Worm (Caenorhabditis elegans): ENCODE measurements around the gene ZK1321.4.

The ZK1321.4 gene

ce11 chrII:9774653-9775052 is 911 bp upstream of the ZK1321.4 start:
- TF ChIP-seq eor-1 (tag; optimal IDR thresholded peaks at IDR 0.05) (no peak), unc-62 (GFP tag; optimal IDR thresholded peaks at IDR 0.05) (no peak), aly-2 (tag; optimal IDR thresholded peaks at IDR 0.05) (no peak), lin-15B (tag; optimal IDR thresholded peaks at IDR 0.05) (peak; percentile 1), pha-4 (tag; optimal IDR thresholded peaks at IDR 0.05) (peak; percentile 43), nhr-25 (tag; optimal IDR thresholded peaks at IDR 0.05) (peak; percentile 57), nhr-28 (tag; optimal IDR thresholded peaks at IDR 0.05) (no peak), nhr-23 (tag; optimal IDR thresholded peaks at IDR 0.05) (peak; percentile 78), nfya-1 (tag; optimal IDR thresholded peaks at IDR 0.05; ENCODE audit: insufficient read depth) (peak; percentile 60), tbx-2 (tag; optimal IDR thresholded peaks at IDR 0.05) (peak; percentile 40), fkh-10 (GFP tag; optimal IDR thresholded peaks at IDR 0.05) (no peak), hmg-11 (tag; optimal IDR thresholded peaks at IDR 0.05) (peak; percentile 77), nhr-43 (tag; optimal IDR thresholded peaks at IDR 0.05; ENCODE audit: poor library complexity, severe bottlenecking) (peak; percentile 79), ztf-4 (tag; optimal IDR thresholded peaks at IDR 0.05) (peak; percentile 42), lsy-12 (tag; optimal IDR thresholded peaks at IDR 0.05) (peak; percentile 77), ztf-11 (tag; optimal IDR thresholded peaks at IDR 0.05) (no peak), lin-39 (tag; optimal IDR thresholded peaks at IDR 0.05) (peak; percentile 39), mml-1 (tag; optimal IDR thresholded peaks at IDR 0.05) (no peak), elt-2 (tag; optimal IDR thresholded peaks at IDR 0.05) (peak; percentile 46), snpc-4 (tag; optimal IDR thresholded peaks at IDR 0.05) (peak; percentile 27), nhr-77 (tag; optimal IDR thresholded peaks at IDR 0.05) (no peak), nhr-67 (tag; optimal IDR thresholded peaks at IDR 0.05) (no peak), skn-1 (tag; optimal IDR thresholded peaks at IDR 0.05) (peak; percentile 22), egl-27 (tag; optimal IDR thresholded peaks at IDR 0.05) (no peak)

ce11 chrII:9769797-9770520 is 3.8 kb downstream of the ZK1321.4 start, which contains the start of gene aqp-10:
TSS of gene aqp-10 (minus strand) at chrII:9769847.
- TF ChIP-seq daf-12 (tag; optimal IDR thresholded peaks at IDR 0.05) (no peak), mdl-1 (tag; optimal IDR thresholded peaks at IDR 0.05) (no peak), nfya-1 (tag; optimal IDR thresholded peaks at IDR 0.05; ENCODE audit: insufficient read depth) (peak; percentile 86), ztf-4 (tag; optimal IDR thresholded peaks at IDR 0.05) (no peak), nhr-237 (tag; optimal IDR thresholded peaks at IDR 0.05) (no peak), nhr-25 (tag; optimal IDR thresholded peaks at IDR 0.05) (no peak), nhr-77 (tag; optimal IDR thresholded peaks at IDR 0.05) (no peak), zag-1 (tag; optimal IDR thresholded peaks at IDR 0.05) (no peak), ama-1 (optimal IDR thresholded peaks at IDR 0.05) (no peak), skn-1 (tag; optimal IDR thresholded peaks at IDR 0.05) (no peak), nhr-43 (tag; optimal IDR thresholded peaks at IDR 0.05; ENCODE audit: poor library complexity, severe bottlenecking) (peak; percentile 30), ztf-11 (tag; optimal IDR thresholded peaks at IDR 0.05) (no peak), lsy-12 (tag; optimal IDR thresholded peaks at IDR 0.05) (no peak), R02D3.7 (tag; optimal IDR thresholded peaks at IDR 0.05) (peak; percentile 13), elt-1 (tag; optimal IDR thresholded peaks at IDR 0.05) (no peak), jun-1 (tag; optimal IDR thresholded peaks at IDR 0.05) (no peak), pha-4 (tag; optimal IDR thresholded peaks at IDR 0.05) (peak; percentile 66), ceh-28 (tag; optimal IDR thresholded peaks at IDR 0.05) (peak; percentile 20), nhr-12 (tag; optimal IDR thresholded peaks at IDR 0.05) (no peak), lin-15B (tag; optimal IDR thresholded peaks at IDR 0.05) (no peak), elt-2 (tag; optimal IDR thresholded peaks at IDR 0.05) (peak; percentile 76), nhr-28 (tag; optimal IDR thresholded peaks at IDR 0.05) (no peak), pqm-1 (tag; optimal IDR thresholded peaks at IDR 0.05) (peak; percentile 78), snpc-4 (tag; optimal IDR thresholded peaks at IDR 0.05) (peak; percentile 36), nhr-11 (tag; optimal IDR thresholded peaks at IDR 0.05) (no peak), hmg-11 (tag; optimal IDR thresholded peaks at IDR 0.05) (peak; percentile 73), fkh-10 (GFP tag; optimal IDR thresholded peaks at IDR 0.05) (no peak), ceh-16 (tag; optimal IDR thresholded peaks at IDR 0.05) (no peak), fos-1 (tag; optimal IDR thresholded peaks at IDR 0.05) (no peak), unc-62 (GFP tag; optimal IDR thresholded peaks at IDR 0.05) (no peak), tbx-2 (tag; optimal IDR thresholded peaks at IDR 0.05) (no peak), elt-3 (tag; optimal IDR thresholded peaks at IDR 0.05) (no peak), mml-1 (tag; optimal IDR thresholded peaks at IDR 0.05) (no peak), nhr-23 (tag; optimal IDR thresholded peaks at IDR 0.05) (peak; percentile 12), eor-1 (tag; optimal IDR thresholded peaks at IDR 0.05) (no peak), lin-39 (tag; optimal IDR thresholded peaks at IDR 0.05) (no peak), egl-5 (tag; optimal IDR thresholded peaks at IDR 0.05) (no peak), unc-39 (tag; optimal IDR thresholded peaks at IDR 0.05) (no peak), ceh-82 (tag; optimal IDR thresholded peaks at IDR 0.05) (no peak), egl-27 (tag; optimal IDR thresholded peaks at IDR 0.05) (no peak), sea-2 (GFP tag; optimal IDR thresholded peaks at IDR 0.05) (no peak), ZK546.5 (tag; optimal IDR thresholded peaks at IDR 0.05) (no peak), fkh-2 (tag; optimal IDR thresholded peaks at IDR 0.05) (no peak), nhr-76 (tag; optimal IDR thresholded peaks at IDR 0.05) (no peak), nhr-67 (tag; optimal IDR thresholded peaks at IDR 0.05) (no peak), aly-2 (tag; optimal IDR thresholded peaks at IDR 0.05) (no peak)

Measured in whole organism, L3 larva.